Fruit fly (Drosophila melanogaster): ENCODE data around the gene CG8745.

DNA sequence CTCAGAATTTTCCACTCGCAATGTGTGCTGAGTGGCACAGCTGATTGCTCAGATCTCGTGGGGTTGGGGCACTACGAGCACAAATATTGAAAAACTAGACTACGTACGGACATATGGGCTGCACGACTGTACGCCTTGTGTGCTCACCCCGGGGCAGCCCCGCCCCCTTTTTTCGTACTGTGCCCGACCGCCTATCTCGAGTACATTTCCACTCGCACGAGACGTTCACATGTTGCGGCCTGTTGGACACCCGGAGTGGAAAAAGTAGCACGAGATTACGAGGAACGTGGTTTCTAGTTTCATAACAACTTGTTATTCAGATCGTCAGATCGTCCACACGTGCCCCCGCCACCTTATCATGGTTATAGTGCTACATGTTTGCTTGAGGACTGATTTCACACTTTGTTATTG is 3.3 kb downstream of the CG8745 start:
- TF ChIP-seq brk (GFP tag; optimal IDR thresholded peaks at IDR 0.05) = no peak
- no peak for TF ChIP-seq N (GFP tag; optimal IDR thresholded peaks at IDR 0.05)
- TF ChIP-seq h (GFP tag; optimal IDR thresholded peaks at IDR 0.05) = no peak
- TF ChIP-seq Hr78 (GFP tag; optimal IDR thresholded peaks at IDR 0.05) = no peak
- no peak for TF ChIP-seq usp (GFP tag; optimal IDR thresholded peaks at IDR 0.05)
- no peak for TF ChIP-seq tai (GFP tag; optimal IDR thresholded peaks at IDR 0.05)
- TF ChIP-seq woc (GFP tag; optimal IDR thresholded peaks at IDR 0.05) = no peak
- no peak for TF ChIP-seq Abd-B (GFP tag; optimal IDR thresholded peaks at IDR 0.05)
- TF ChIP-seq dmrt93B (GFP tag; optimal IDR thresholded peaks at IDR 0.05) = no peak
- TF ChIP-seq psq (GFP tag; optimal IDR thresholded peaks at IDR 0.05) = no peak
- TF ChIP-seq sv (GFP tag; optimal IDR thresholded peaks at IDR 0.05) = no peak
- TF ChIP-seq jim (GFP tag; optimal IDR thresholded peaks at IDR 0.05) = no peak
- TF ChIP-seq br (GFP tag; optimal IDR thresholded peaks at IDR 0.05) = no peak
- no peak for TF ChIP-seq Rel (GFP tag; optimal IDR thresholded peaks at IDR 0.05)
- TF ChIP-seq Rel (tag; optimal IDR thresholded peaks at IDR 0.05) = no peak
